Fruit fly (Drosophila melanogaster) whole organism, embryonic: ENCODE data around the gene CG1998.

ENCODE experiments used
- Aef1 ChIP-seq: fragments of 200-800 bp; sonication (Bioruptor generic); IDR thresholded peaks from 3 replicates; pipeline ENCODE4 v1.3.6; 2022; ENCODE audit warnings: missing biosample characterization, missing genetic modification characterization
- Asciz ChIP-seq: fragments of 200-800 bp; sonication (Bioruptor generic); optimal IDR thresholded peaks from 2 replicates; lab custom pipeline; 2017; ENCODE audit warnings: missing biosample characterization, mild to moderate bottlenecking, missing genetic modification characterization, missing genetic modification reagents
- B-H2 ChIP-seq: fragments of 200-800 bp; sonication (Bioruptor generic); optimal IDR thresholded peaks from 2 replicates; lab custom pipeline; 2018; ENCODE audit warnings: missing biosample characterization, mild to moderate bottlenecking, missing genetic modification characterization
- CG12299 ChIP-seq: fragments of 200-800 bp; sonication (Bioruptor generic); optimal IDR thresholded peaks from 2 replicates; lab custom pipeline; 2018; ENCODE audit warnings: missing biosample characterization, mild to moderate bottlenecking, missing genetic modification characterization
- CG15696 ChIP-seq: fragments of 200-800 bp; sonication (Bioruptor generic); optimal IDR thresholded peaks from 2 replicates; lab custom pipeline; 2019; ENCODE audit warnings: missing biosample characterization, mild to moderate bottlenecking, missing genetic modification characterization, moderate library complexity
- CG17359 ChIP-seq: fragments of 200-800 bp; sonication (Bioruptor generic); optimal IDR thresholded peaks from 3 replicates; lab custom pipeline; 2018; ENCODE audit warnings: missing biosample characterization, mild to moderate bottlenecking, missing genetic modification characterization, moderate library complexity
- CG18764 ChIP-seq: fragments of 200-800 bp; sonication (Bioruptor generic); optimal IDR thresholded peaks from 3 replicates; lab custom pipeline; 2016; ENCODE audit warnings: missing biosample characterization, missing genetic modification characterization
- CG2875 ChIP-seq: fragments of 200-800 bp; sonication (Bioruptor generic); optimal IDR thresholded peaks from 2 replicates; lab custom pipeline; 2017; ENCODE audit warnings: missing biosample characterization, mild to moderate bottlenecking, missing genetic modification characterization, missing genetic modification reagents
- CG7556 ChIP-seq: fragments of 200-800 bp; sonication (Bioruptor generic); optimal IDR thresholded peaks from 2 replicates; lab custom pipeline; 2017; ENCODE audit warnings: missing biosample characterization, mild to moderate bottlenecking, missing genetic modification characterization
- CG7745 ChIP-seq: fragments of 200-800 bp; sonication (Bioruptor generic); optimal IDR thresholded peaks from 2 replicates; lab custom pipeline; 2018; ENCODE audit warnings: missing biosample characterization, mild to moderate bottlenecking, missing genetic modification characterization, moderate library complexity
- CG9215 ChIP-seq: fragments of 200-800 bp; sonication (Bioruptor generic); IDR thresholded peaks from 2 replicates; pipeline ENCODE4 v1.3.6; 2022; ENCODE audit warnings: missing biosample characterization, missing genetic modification characterization
- CG9609 ChIP-seq: fragments of 200-800 bp; sonication (Bioruptor generic); optimal IDR thresholded peaks from 3 replicates; lab custom pipeline; 2016; ENCODE audit warnings: missing biosample characterization, missing genetic modification characterization
- Camta ChIP-seq: fragments of 200-800 bp; sonication (Bioruptor generic); optimal IDR thresholded peaks from 2 replicates; lab custom pipeline; 2016; ENCODE audit warnings: missing biosample characterization, missing genetic modification characterization
- D19A ChIP-seq: fragments of 200-800 bp; optimal IDR thresholded peaks from 3 replicates; lab custom pipeline; 2019; ENCODE audit warnings: missing biosample characterization, mild to moderate bottlenecking, missing genetic modification characterization, moderate library complexity
- Dad ChIP-seq: fragments of 200-800 bp; sonication (Bioruptor generic); optimal IDR thresholded peaks from 3 replicates; lab custom pipeline; 2016; ENCODE audit warnings: missing biosample characterization, missing genetic modification characterization
- Doc3 ChIP-seq: fragments of 200-800 bp; sonication (Bioruptor generic); IDR thresholded peaks from 3 replicates; pipeline ENCODE4 v1.3.6; 2022; ENCODE audit warnings: missing biosample characterization, missing genetic modification characterization; ENCODE audit not compliant: partially characterized antibody
- Dref ChIP-seq: fragments of 200-800 bp; sonication (Bioruptor generic); IDR thresholded peaks from 2 replicates; pipeline ENCODE4 v1.3.6; 2022; ENCODE audit warnings: missing biosample characterization, missing genetic modification characterization
- Elba2 ChIP-seq: fragments of 200-800 bp; sonication (Bioruptor generic); optimal IDR thresholded peaks from 3 replicates; lab custom pipeline; 2016; ENCODE audit warnings: missing biosample characterization, missing genetic modification characterization
- H15 ChIP-seq: fragments of 200-800 bp; sonication (Bioruptor generic); IDR thresholded peaks from 3 replicates; pipeline ENCODE4 v1.3.6; 2022; ENCODE audit warnings: missing biosample characterization, missing genetic modification characterization
- HLHmδ ChIP-seq: fragments of 200-800 bp; sonication (Bioruptor generic); optimal IDR thresholded peaks from 2 replicates; lab custom pipeline; 2018; ENCODE audit warnings: missing biosample characterization, mild to moderate bottlenecking, missing genetic modification characterization, moderate library complexity
- Hey ChIP-seq: fragments of 200-800 bp; sonication (Bioruptor generic); optimal IDR thresholded peaks from 3 replicates; lab custom pipeline; 2018; ENCODE audit warnings: missing biosample characterization, mild to moderate bottlenecking, missing genetic modification characterization
- Kr ChIP-seq: fragments of 200-800 bp; sonication (Bioruptor generic); optimal IDR thresholded peaks from 2 replicates; lab custom pipeline; 2017; ENCODE audit warnings: missing biosample characterization, mild to moderate bottlenecking, missing genetic modification characterization
- MESR4 ChIP-seq: fragments of 200-800 bp; sonication (Bioruptor generic); optimal IDR thresholded peaks from 2 replicates; lab custom pipeline; 2018; ENCODE audit warnings: missing biosample characterization, mild to moderate bottlenecking, missing genetic modification characterization, moderate library complexity
- Mad ChIP-seq: fragments of 200-800 bp; sonication (Bioruptor generic); optimal IDR thresholded peaks from 2 replicates; lab custom pipeline; 2016; ENCODE audit warnings: missing biosample characterization, missing genetic modification characterization
- Med ChIP-seq: fragments of 200-800 bp; sonication (Bioruptor generic); peaks from one replicate; lab custom pipeline; 2016; ENCODE audit warnings: missing biosample characterization, missing genetic modification characterization, mild to moderate bottlenecking, inconsistent platforms, moderate library complexity
- Oli ChIP-seq: fragments of 200-800 bp; sonication (Bioruptor generic); optimal IDR thresholded peaks from 2 replicates; lab custom pipeline; 2018; ENCODE audit warnings: missing biosample characterization, mild to moderate bottlenecking, missing genetic modification characterization, moderate library complexity
- Rfx ChIP-seq: fragments of 200-800 bp; sonication (Bioruptor generic); IDR thresholded peaks from 2 replicates; pipeline ENCODE4 v1.3.6; 2022; ENCODE audit warnings: missing biosample characterization, missing genetic modification characterization
- Taf1 ChIP-seq: fragments of 200-800 bp; sonication (Bioruptor generic); IDR thresholded peaks from 2 replicates; pipeline ENCODE4 v1.3.6; 2022; ENCODE audit warnings: missing biosample characterization, missing genetic modification characterization
- ase ChIP-seq: fragments of 200-800 bp; sonication (Bioruptor generic); IDR thresholded peaks from 3 replicates; pipeline ENCODE4 v1.3.6; 2022; ENCODE audit warnings: missing biosample characterization, missing genetic modification characterization
- az2 ChIP-seq: fragments of 200-800 bp; sonication (Bioruptor generic); optimal IDR thresholded peaks from 3 replicates; lab custom pipeline; 2016; ENCODE audit warnings: missing biosample characterization, missing genetic modification characterization
- dan ChIP-seq: fragments of 200-800 bp; sonication (Bioruptor generic); IDR thresholded peaks from 2 replicates; pipeline ENCODE4 v1.3.6; 2022; ENCODE audit warnings: missing biosample characterization, missing genetic modification characterization
- en ChIP-seq: fragments of 200-800 bp; sonication (Bioruptor generic); optimal IDR thresholded peaks from 2 replicates; lab custom pipeline; 2016; ENCODE audit warnings: missing biosample characterization, missing genetic modification characterization
- eyg ChIP-seq: fragments of 200-800 bp; sonication (Bioruptor generic); optimal IDR thresholded peaks from 3 replicates; lab custom pipeline; 2016; ENCODE audit warnings: missing biosample characterization, missing genetic modification characterization
- fd102C ChIP-seq: fragments of 200-800 bp; sonication (Bioruptor generic); optimal IDR thresholded peaks from 2 replicates; lab custom pipeline; 2018; ENCODE audit warnings: missing biosample characterization, mild to moderate bottlenecking, missing genetic modification characterization, moderate library complexity
- grau ChIP-seq: fragments of 200-800 bp; optimal IDR thresholded peaks from 3 replicates; lab custom pipeline; 2019; ENCODE audit warnings: missing biosample characterization, mild to moderate bottlenecking, missing genetic modification characterization, moderate library complexity
- gro ChIP-seq: fragments of 200-800 bp; sonication (Bioruptor generic); optimal IDR thresholded peaks from 2 replicates; lab custom pipeline; 2016; ENCODE audit warnings: missing biosample characterization, missing genetic modification characterization
- gsb-n ChIP-seq: fragments of 200-800 bp; sonication (Bioruptor generic); optimal IDR thresholded peaks from 3 replicates; lab custom pipeline; 2018; ENCODE audit warnings: missing biosample characterization, mild to moderate bottlenecking, missing genetic modification characterization
- ken ChIP-seq: fragments of 200-800 bp; sonication (Bioruptor generic); IDR thresholded peaks from 3 replicates; pipeline ENCODE4 v1.3.6; 2022; ENCODE audit warnings: missing biosample characterization, missing genetic modification characterization
- klu ChIP-seq: fragments of 200-800 bp; sonication (Bioruptor generic); IDR thresholded peaks from 2 replicates; pipeline ENCODE4 v1.3.6; 2022; ENCODE audit warnings: missing biosample characterization, missing genetic modification characterization
- luna ChIP-seq: fragments of 200-800 bp; sonication (Bioruptor generic); optimal IDR thresholded peaks from 2 replicates; lab custom pipeline; 2016; ENCODE audit warnings: missing biosample characterization, missing genetic modification characterization
- nau ChIP-seq: fragments of 200-800 bp; sonication (Bioruptor generic); optimal IDR thresholded peaks from 3 replicates; lab custom pipeline; 2017; ENCODE audit warnings: missing biosample characterization, mild to moderate bottlenecking, missing genetic modification characterization, missing genetic modification reagents
- pros ChIP-seq: fragments of 200-800 bp; sonication (Bioruptor generic); optimal IDR thresholded peaks from 3 replicates; lab custom pipeline; 2019; ENCODE audit warnings: missing biosample characterization, mild to moderate bottlenecking, missing genetic modification characterization, moderate library complexity
- sens-2 ChIP-seq: fragments of 200-800 bp; sonication (Bioruptor generic); IDR thresholded peaks from 2 replicates; pipeline ENCODE4 v1.3.6; 2022; ENCODE audit warnings: missing biosample characterization, missing genetic modification characterization
- sna ChIP-seq: fragments of 200-800 bp; sonication (Bioruptor generic); IDR thresholded peaks from 2 replicates; pipeline ENCODE4 v1.3.6; 2022; ENCODE audit warnings: missing biosample characterization, missing genetic modification characterization; ENCODE audit not compliant: partially characterized antibody
- ssp ChIP-seq: fragments of 200-800 bp; sonication (Bioruptor generic); IDR thresholded peaks from 2 replicates; pipeline ENCODE4 v1.3.6; 2022; ENCODE audit warnings: missing biosample characterization, missing genetic modification characterization
- unpg ChIP-seq: fragments of 200-800 bp; sonication (Bioruptor generic); optimal IDR thresholded peaks from 3 replicates; lab custom pipeline; 2018; ENCODE audit warnings: missing biosample characterization, mild to moderate bottlenecking, missing genetic modification characterization, moderate library complexity
- wdn ChIP-seq: fragments of 200-800 bp; sonication (Bioruptor generic); IDR thresholded peaks from 2 replicates; pipeline ENCODE4 v1.3.6; 2022; ENCODE audit warnings: missing biosample characterization, missing genetic modification characterization
- wek ChIP-seq: fragments of 200-800 bp; sonication (Bioruptor generic); optimal IDR thresholded peaks from 3 replicates; lab custom pipeline; 2018; ENCODE audit warnings: missing biosample characterization, mild to moderate bottlenecking, missing genetic modification characterization, moderate library complexity
- zen ChIP-seq: fragments of 200-800 bp; sonication (Bioruptor generic); optimal IDR thresholded peaks from 3 replicates; lab custom pipeline; 2018; ENCODE audit warnings: missing biosample characterization, mild to moderate bottlenecking, missing genetic modification characterization, moderate library complexity
- zen2 ChIP-seq: fragments of 200-800 bp; sonication (Bioruptor generic); IDR thresholded peaks from 3 replicates; pipeline ENCODE4 v1.3.6; 2022; ENCODE audit warnings: missing biosample characterization, missing genetic modification characterization; ENCODE audit not compliant: partially characterized antibody
- zf30C ChIP-seq: fragments of 200-800 bp; sonication (Bioruptor generic); optimal IDR thresholded peaks from 3 replicates; lab custom pipeline; 2018; ENCODE audit warnings: missing biosample characterization, mild to moderate bottlenecking, missing genetic modification characterization

CG1998 gene

dm6 chrX:13383770-13384169 lies 29.1 kb downstream of the CG1998 start (continued):
- no peak for TF ChIP-seq Mad (GFP tag; lab: Kevin White, UChicago)
- TF ChIP-seq klu (GFP tag; lab: Robert Waterston, UW), result no peak
- TF ChIP-seq Elba2, result no peak
- no peak for TF ChIP-seq en (GFP tag; lab: Kevin White, UChicago)
- TF ChIP-seq Kr, result no peak
- peak; percentile 32 for TF ChIP-seq MESR4 (GFP tag; lab: Kevin White, UChicago)
- TF ChIP-seq unpg, result peak; percentile 32
- TF ChIP-seq sna (GFP tag; lab: Robert Waterston, UW), result no peak
- TF ChIP-seq Oli (tag; lab: Kevin White, UChicago), result peak; percentile 4
- peak; percentile 59 for TF ChIP-seq CG9609
- peak; percentile 57 for TF ChIP-seq HLHmδ
- TF ChIP-seq zf30C (GFP tag; lab: Kevin White, UChicago), result no peak
- TF ChIP-seq wek, result peak; percentile 42
- TF ChIP-seq Dref (GFP tag; lab: Robert Waterston, UW), result peak; percentile 37; the same call in 1 of the 2 replicates
- TF ChIP-seq az2, result peak; percentile 56
- peak; percentile 42; the same call in 2 of the 3 replicates for TF ChIP-seq Aef1
- peak; percentile 5 for TF ChIP-seq Asciz (GFP tag; lab: Kevin White, UChicago)
- TF ChIP-seq Hey, result no peak
- no peak for TF ChIP-seq gsb-n (tag; lab: Kevin White, UChicago)
- peak; percentile 43; the same call in 1 of the 2 replicates for TF ChIP-seq Taf1 (GFP tag; lab: Robert Waterston, UW)
- TF ChIP-seq Doc3 (GFP tag; lab: Robert Waterston, UW), result no peak
- peak; percentile 30; the same call in 1 of the 3 replicates for TF ChIP-seq ase (GFP tag; lab: Robert Waterston, UW)
- no peak for TF ChIP-seq CG18764 (GFP tag; lab: Kevin White, UChicago)
- peak; percentile 95 for TF ChIP-seq Med (GFP tag; lab: Kevin White, UChicago)
- TF ChIP-seq H15 (GFP tag; lab: Robert Waterston, UW), result no peak
- TF ChIP-seq CG7556, result no peak
- TF ChIP-seq CG17359, result no peak
- no peak for TF ChIP-seq nau
- peak; percentile 13 for TF ChIP-seq Dad (GFP tag; lab: Kevin White, UChicago)
- TF ChIP-seq zen2, result no peak
- TF ChIP-seq ssp (GFP tag; lab: Robert Waterston, UW), result no peak
- TF ChIP-seq B-H2 (GFP tag; lab: Kevin White, UChicago), result peak; percentile 40
- TF ChIP-seq CG2875 (GFP tag; lab: Kevin White, UChicago), result no peak
- TF ChIP-seq wdn (GFP tag; lab: Robert Waterston, UW), result peak; percentile 42; the same call in 1 of the 2 replicates
- no peak for TF ChIP-seq eyg (GFP tag; lab: Kevin White, UChicago)
- no peak for TF ChIP-seq sens-2 (GFP tag; lab: Robert Waterston, UW)
- TF ChIP-seq Camta (GFP tag; lab: Kevin White, UChicago), result peak; percentile 36
- peak; percentile 78 for TF ChIP-seq Rfx (GFP tag; lab: Robert Waterston, UW)
- TF ChIP-seq CG15696 (tag; lab: Kevin White, UChicago), result peak; percentile 33
- no peak for TF ChIP-seq fd102C (GFP tag; lab: Kevin White, UChicago)
- peak; percentile 82 for TF ChIP-seq gro (GFP tag; lab: Kevin White, UChicago)
- TF ChIP-seq pros (GFP tag; lab: Kevin White, UChicago), result no peak
- TF ChIP-seq grau (tag; lab: Kevin White, UChicago), result peak; percentile 40
- no peak for TF ChIP-seq CG12299 (tag; lab: Kevin White, UChicago)
- TF ChIP-seq zen (tag; lab: Kevin White, UChicago), result no peak
- TF ChIP-seq CG9215 (GFP tag; lab: Robert Waterston, UW), result no peak
- no peak for TF ChIP-seq dan (GFP tag; lab: Robert Waterston, UW)
- TF ChIP-seq ken (GFP tag; lab: Robert Waterston, UW), result peak; percentile 62; the same call in 2 of the 3 replicates
- peak; percentile 12 for TF ChIP-seq D19A (tag; lab: Kevin White, UChicago)
- no peak for TF ChIP-seq luna
- TF ChIP-seq CG7745 (tag; lab: Kevin White, UChicago), result no peak
